Fruit fly (Drosophila melanogaster) whole organism, embryonic: ENCODE measurements around the gene Mdh1.

ENCODE experiments used
- Atf6 ChIP-seq: fragments of 200-800 bp; sonication (Bioruptor generic); IDR thresholded peaks from 2 replicates; pipeline ENCODE4 v1.3.6; 2022; ENCODE audit warnings: missing biosample characterization, missing genetic modification characterization
- CG10267 ChIP-seq: fragments of 200-800 bp; sonication (Bioruptor generic); optimal IDR thresholded peaks from 2 replicates; lab custom pipeline; 2018; ENCODE audit warnings: missing biosample characterization, mild to moderate bottlenecking, missing genetic modification characterization, moderate library complexity
- CG10565 ChIP-seq: fragments of 200-800 bp; sonication (Bioruptor generic); optimal IDR thresholded peaks from 3 replicates; lab custom pipeline; 2016; ENCODE audit warnings: missing biosample characterization, mild to moderate bottlenecking, missing genetic modification characterization
- CG11398 ChIP-seq: fragments of 200-800 bp; sonication (Bioruptor generic); optimal IDR thresholded peaks from 2 replicates; lab custom pipeline; 2016; ENCODE audit warnings: missing biosample characterization, missing genetic modification characterization
- CG12104 ChIP-seq: fragments of 200-800 bp; sonication (Bioruptor generic); optimal IDR thresholded peaks from 3 replicates; lab custom pipeline; 2016; ENCODE audit warnings: missing biosample characterization, missing genetic modification characterization
- CG12299 ChIP-seq: fragments of 200-800 bp; sonication (Bioruptor generic); optimal IDR thresholded peaks from 2 replicates; lab custom pipeline; 2018; ENCODE audit warnings: missing biosample characterization, mild to moderate bottlenecking, missing genetic modification characterization
- CG14710 ChIP-seq: fragments of 200-800 bp; sonication (Bioruptor generic); optimal IDR thresholded peaks from 3 replicates; lab custom pipeline; 2019; ENCODE audit warnings: missing biosample characterization, mild to moderate bottlenecking, missing genetic modification characterization, moderate library complexity
- CG1602 ChIP-seq: fragments of 200-800 bp; sonication (Bioruptor generic); optimal IDR thresholded peaks from 3 replicates; lab custom pipeline; 2016; ENCODE audit warnings: missing biosample characterization, missing genetic modification characterization
- CG18011 ChIP-seq: fragments of 200-800 bp; sonication (Bioruptor generic); optimal IDR thresholded peaks from 2 replicates; lab custom pipeline; 2017; ENCODE audit warnings: missing biosample characterization, missing genetic modification characterization, mild to moderate bottlenecking, moderate library complexity, missing genotype
- CG31224 ChIP-seq: fragments of 200-800 bp; sonication (Bioruptor generic); IDR thresholded peaks from 2 replicates; pipeline ENCODE4 v1.3.6; 2022; ENCODE audit warnings: missing biosample characterization, missing genetic modification characterization
- CG4730 ChIP-seq: fragments of 200-800 bp; sonication (Bioruptor generic); IDR thresholded peaks from 2 replicates; pipeline ENCODE4 v1.3.6; 2022; ENCODE audit warnings: missing biosample characterization, missing genetic modification characterization
- CG4854 ChIP-seq: fragments of 200-800 bp; sonication (Bioruptor generic); optimal IDR thresholded peaks from 2 replicates; lab custom pipeline; 2016; ENCODE audit warnings: missing biosample characterization, missing genetic modification characterization, inconsistent platforms
- CG6791 ChIP-seq: fragments of 200-800 bp; sonication (Bioruptor generic); IDR thresholded peaks from 3 replicates; pipeline ENCODE4 v1.3.6; 2022; ENCODE audit warnings: missing biosample characterization, missing genetic modification characterization; ENCODE audit not compliant: partially characterized antibody
- CG7357 ChIP-seq: fragments of 200-800 bp; sonication (Bioruptor generic); IDR thresholded peaks from 3 replicates; pipeline ENCODE4 v1.3.6; 2022; ENCODE audit warnings: missing biosample characterization, missing genetic modification characterization
- CG9437 ChIP-seq: fragments of 200-800 bp; sonication (Bioruptor generic); optimal IDR thresholded peaks from 2 replicates; lab custom pipeline; 2018; ENCODE audit warnings: missing biosample characterization, mild to moderate bottlenecking, missing genetic modification characterization
- CG9609 ChIP-seq: fragments of 200-800 bp; sonication (Bioruptor generic); optimal IDR thresholded peaks from 3 replicates; lab custom pipeline; 2016; ENCODE audit warnings: missing biosample characterization, missing genetic modification characterization
- CG9932 ChIP-seq: fragments of 200-800 bp; sonication (Bioruptor generic); IDR thresholded peaks from 2 replicates; pipeline ENCODE4 v1.3.6; 2022; ENCODE audit warnings: missing biosample characterization, missing genetic modification characterization
- Camta ChIP-seq: fragments of 200-800 bp; sonication (Bioruptor generic); optimal IDR thresholded peaks from 2 replicates; lab custom pipeline; 2016; ENCODE audit warnings: missing biosample characterization, missing genetic modification characterization
- D ChIP-seq, 2 experiments: fragments of 200-800 bp in 1 of 2; fragments of >200 bp in 1 of 2; sonication (Bioruptor generic) in 1 of 2; optimal IDR thresholded peaks; 2 replicates in 1 of 2; 3 replicates in 1 of 2; lab custom pipeline; 2017; ENCODE audit warnings: mild to moderate bottlenecking in 1 of 2, missing biosample characterization in 1 of 2, missing genetic modification characterization in 1 of 2, missing genetic modification reagents in 1 of 2
- D19A ChIP-seq: fragments of 200-800 bp; optimal IDR thresholded peaks from 3 replicates; lab custom pipeline; 2019; ENCODE audit warnings: missing biosample characterization, mild to moderate bottlenecking, missing genetic modification characterization, moderate library complexity
- Dref ChIP-seq: fragments of 200-800 bp; sonication (Bioruptor generic); IDR thresholded peaks from 2 replicates; pipeline ENCODE4 v1.3.6; 2022; ENCODE audit warnings: missing biosample characterization, missing genetic modification characterization
- Ets97D ChIP-seq: fragments of 200-800 bp; sonication (Bioruptor generic); optimal IDR thresholded peaks from 3 replicates; lab custom pipeline; 2016; ENCODE audit warnings: missing biosample characterization, missing genetic modification characterization
- Fer3 ChIP-seq: fragments of 200-800 bp; sonication (Bioruptor generic); optimal IDR thresholded peaks from 2 replicates; lab custom pipeline; 2018; ENCODE audit warnings: missing biosample characterization, mild to moderate bottlenecking, missing genetic modification characterization, moderate library complexity
- HmgD ChIP-seq: fragments of 200-800 bp; sonication (Bioruptor generic); optimal IDR thresholded peaks from 3 replicates; lab custom pipeline; 2016; ENCODE audit warnings: missing biosample characterization, missing genetic modification characterization
- Poxn ChIP-seq: fragments of 200-800 bp; sonication (Bioruptor generic); IDR thresholded peaks from 2 replicates; pipeline ENCODE4 v1.3.6; 2022; ENCODE audit warnings: missing biosample characterization, missing genetic modification characterization
- Ravus ChIP-seq: fragments of 200-800 bp; sonication (Bioruptor generic); IDR thresholded peaks from 2 replicates; pipeline ENCODE4 v1.3.6; 2022; ENCODE audit warnings: missing biosample characterization, missing genetic modification characterization
- Scr ChIP-seq: fragments of 200-800 bp; sonication (Bioruptor generic); IDR thresholded peaks from 2 replicates; pipeline ENCODE4 v1.3.6; 2022; ENCODE audit warnings: missing biosample characterization, missing genetic modification characterization; ENCODE audit not compliant: partially characterized antibody
- Side ChIP-seq: fragments of 200-800 bp; sonication (Bioruptor generic); optimal IDR thresholded peaks from 2 replicates; lab custom pipeline; 2016; ENCODE audit warnings: missing biosample characterization, missing genetic modification characterization
- Stat92E ChIP-seq, 3 experiments: fragments of >200 bp in 2 of 3; fragments of 200-800 bp in 1 of 3; sonication (Bioruptor generic) in 1 of 3; optimal IDR thresholded peaks; 2 replicates each; lab custom pipeline; 2017 to 2019; ENCODE audit warnings: missing biosample characterization in 3 of 3, missing genetic modification characterization in 3 of 3, mild to moderate bottlenecking in 1 of 3, moderate library complexity in 1 of 3
- Taf1 ChIP-seq: fragments of 200-800 bp; sonication (Bioruptor generic); IDR thresholded peaks from 2 replicates; pipeline ENCODE4 v1.3.6; 2022; ENCODE audit warnings: missing biosample characterization, missing genetic modification characterization
- amos ChIP-seq: fragments of 200-800 bp; sonication (Bioruptor generic); IDR thresholded peaks from 2 replicates; pipeline ENCODE4 v1.3.6; 2022; ENCODE audit warnings: missing biosample characterization, missing genetic modification characterization; ENCODE audit not compliant: partially characterized antibody
- cad ChIP-seq: fragments of >200 bp; optimal IDR thresholded peaks from 2 replicates; lab custom pipeline; 2017; ENCODE audit warnings: missing biosample characterization, missing genetic modification characterization
- cato ChIP-seq: fragments of 200-800 bp; sonication (Bioruptor generic); optimal IDR thresholded peaks from 2 replicates; lab custom pipeline; 2016; ENCODE audit warnings: missing biosample characterization, missing genetic modification characterization, borderline replicate concordance
- dpn ChIP-seq, 2 experiments: fragments of 200-800 bp; sonication (Bioruptor generic); optimal IDR thresholded peaks; 3 replicates each; lab custom pipeline; 2016; ENCODE audit warnings: missing biosample characterization in 2 of 2, missing genetic modification characterization in 2 of 2
- gfzf ChIP-seq: fragments of 200-800 bp; sonication (Bioruptor generic); optimal IDR thresholded peaks from 2 replicates; lab custom pipeline; 2016; ENCODE audit warnings: missing biosample characterization, mild to moderate bottlenecking, missing genetic modification characterization, moderate library complexity
- grau ChIP-seq: fragments of 200-800 bp; optimal IDR thresholded peaks from 3 replicates; lab custom pipeline; 2019; ENCODE audit warnings: missing biosample characterization, mild to moderate bottlenecking, missing genetic modification characterization, moderate library complexity
- kay ChIP-seq: fragments of 200-800 bp; sonication (Bioruptor generic); optimal IDR thresholded peaks from 2 replicates; lab custom pipeline; 2016; ENCODE audit warnings: missing biosample characterization, missing genetic modification characterization
- lab ChIP-seq: fragments of 200-800 bp; sonication (Bioruptor generic); optimal IDR thresholded peaks from 3 replicates; lab custom pipeline; 2017; ENCODE audit warnings: missing biosample characterization, missing genetic modification characterization, mild to moderate bottlenecking, moderate library complexity, missing genetic modification reagents
- lmd ChIP-seq: fragments of 200-800 bp; sonication (Bioruptor generic); IDR thresholded peaks from 2 replicates; pipeline ENCODE4 v1.3.6; 2022; ENCODE audit warnings: missing biosample characterization, missing genetic modification characterization
- nmo ChIP-seq: fragments of 200-800 bp; sonication (Bioruptor generic); optimal IDR thresholded peaks from 2 replicates; lab custom pipeline; 2018; ENCODE audit warnings: missing biosample characterization, mild to moderate bottlenecking, missing genetic modification characterization, moderate library complexity
- odd ChIP-seq: fragments of 200-800 bp; sonication (Bioruptor generic); optimal IDR thresholded peaks from 2 replicates; lab custom pipeline; 2017; ENCODE audit warnings: missing biosample characterization, mild to moderate bottlenecking, missing genetic modification characterization
- otp ChIP-seq: fragments of 200-800 bp; sonication (Bioruptor generic); IDR thresholded peaks from 3 replicates; pipeline ENCODE4, ENCODE4 v1.3.6; 2022; ENCODE audit warnings: missing biosample characterization, missing genetic modification characterization
- pnt ChIP-seq: fragments of 200-800 bp; sonication (Bioruptor generic); optimal IDR thresholded peaks from 3 replicates; lab custom pipeline; 2016; ENCODE audit warnings: missing biosample characterization, missing genetic modification characterization
- stwl ChIP-seq: fragments of 200-800 bp; sonication (Bioruptor generic); optimal IDR thresholded peaks from 3 replicates; lab custom pipeline; 2018; ENCODE audit warnings: missing biosample characterization, mild to moderate bottlenecking, missing genetic modification characterization, moderate library complexity
- tna ChIP-seq: fragments of 200-800 bp; sonication (Bioruptor generic); IDR thresholded peaks from 2 replicates; pipeline ENCODE4 v1.3.6; 2022; ENCODE audit warnings: missing biosample characterization, missing genetic modification characterization; ENCODE audit not compliant: partially characterized antibody
- twi ChIP-seq: fragments of 200-800 bp; optimal IDR thresholded peaks from 2 replicates; lab custom pipeline; 2019; ENCODE audit warnings: missing biosample characterization, mild to moderate bottlenecking, missing genetic modification characterization, moderate library complexity
- unc-4 ChIP-seq: fragments of 200-800 bp; sonication (Bioruptor generic); IDR thresholded peaks from 2 replicates; pipeline ENCODE4 v1.3.6; 2022; ENCODE audit warnings: missing biosample characterization, missing genetic modification characterization; ENCODE audit not compliant: partially characterized antibody
- usp ChIP-seq: fragments of >200 bp; optimal IDR thresholded peaks from 2 replicates; lab custom pipeline; 2017; ENCODE audit warnings: missing biosample characterization, missing genetic modification characterization
- wek ChIP-seq: fragments of 200-800 bp; sonication (Bioruptor generic); optimal IDR thresholded peaks from 3 replicates; lab custom pipeline; 2018; ENCODE audit warnings: missing biosample characterization, mild to moderate bottlenecking, missing genetic modification characterization, moderate library complexity
- yki ChIP-seq: fragments of >200 bp; optimal IDR thresholded peaks from 3 replicates; lab custom pipeline; 2018
- zfh1 ChIP-seq: fragments of 200-800 bp; sonication (Bioruptor generic); IDR thresholded peaks from 3 replicates; pipeline ENCODE4 v1.3.6; 2022; ENCODE audit warnings: missing biosample characterization, missing genetic modification characterization

Gene Mdh1

dm6 chr2L:10396488-10396824 is 324 bp upstream of the Mdh1 start, which contains the start of gene Cnot4 (continued):
- no peak for TF ChIP-seq D (optimal IDR thresholded peaks at IDR 0.05; lab: Kevin White, UChicago)
- TF ChIP-seq D (GFP tag; optimal IDR thresholded peaks at IDR 0.05; lab: Kevin White, UChicago), result no peak
- peak; percentile 35 for TF ChIP-seq CG9437 (GFP tag; lab: Kevin White, UChicago)
- TF ChIP-seq Dref, result peak; percentile 71
- no peak for TF ChIP-seq D19A
- TF ChIP-seq stwl (tag; lab: Kevin White, UChicago), result no peak
- no peak for TF ChIP-seq Ravus (GFP tag; lab: Robert Waterston, UW)
- TF ChIP-seq pnt (GFP tag; lab: Kevin White, UChicago), result no peak
- no peak for TF ChIP-seq twi (tag; lab: Kevin White, UChicago)
- TF ChIP-seq tna (GFP tag; lab: Robert Waterston, UW), result no peak
- no peak for TF ChIP-seq CG11398
- TF ChIP-seq otp (GFP tag; lab: Robert Waterston, UW), result no peak
- TF ChIP-seq CG9932, result no peak
- no peak for TF ChIP-seq Taf1 (GFP tag; lab: Robert Waterston, UW)
- TF ChIP-seq CG12299, result no peak
- TF ChIP-seq kay, result no peak
- no peak for TF ChIP-seq CG12104
- TF ChIP-seq Atf6 (GFP tag; lab: Robert Waterston, UW), result no peak
- TF ChIP-seq nmo, result peak; percentile 62
- no peak for TF ChIP-seq CG4730
- no peak for TF ChIP-seq cad
- no peak for TF ChIP-seq Fer3 (tag; lab: Kevin White, UChicago)
- TF ChIP-seq dpn (GFP tag; optimal IDR thresholded peaks at IDR 0.05; lab: Kevin White, UChicago), result no peak
- no peak for TF ChIP-seq Camta
- TF ChIP-seq odd (GFP tag; lab: Kevin White, UChicago), result no peak
- no peak for TF ChIP-seq Stat92E (GFP tag; optimal IDR thresholded peaks at IDR 0.05; lab: Kevin White, UChicago)
- TF ChIP-seq CG4854 (GFP tag; lab: Kevin White, UChicago), result no peak
- peak; percentile 49; the same call in 1 of the 2 replicates for TF ChIP-seq amos (GFP tag; lab: Robert Waterston, UW)
- no peak for TF ChIP-seq CG9609 (GFP tag; lab: Kevin White, UChicago)
- TF ChIP-seq lab (GFP tag; lab: Kevin White, UChicago), result no peak
- no peak for TF ChIP-seq grau (tag; lab: Kevin White, UChicago)
- TF ChIP-seq CG7357 (GFP tag; lab: Robert Waterston, UW), result no peak
- no peak for TF ChIP-seq Poxn (GFP tag; lab: Robert Waterston, UW)
- peak; percentile 63 for TF ChIP-seq CG14710 (tag; lab: Kevin White, UChicago)
- TF ChIP-seq CG31224, result no peak
- TF ChIP-seq lmd (GFP tag; lab: Robert Waterston, UW), result no peak
- TF ChIP-seq CG10565 (GFP tag; lab: Kevin White, UChicago), result no peak
- no peak for TF ChIP-seq CG1602 (GFP tag; lab: Kevin White, UChicago)
- TF ChIP-seq Scr (GFP tag; lab: Robert Waterston, UW), result no peak; the same call in 1 of the 2 replicates
- 0 out of 2 replicates have a peak, but pooled peaks have one; percentile 25 for TF ChIP-seq unc-4 (GFP tag; lab: Robert Waterston, UW)
- no peak for TF ChIP-seq yki (lab: Kevin White, UChicago)
- TF ChIP-seq usp (GFP tag; lab: Kevin White, UChicago), result no peak
- TF ChIP-seq wek (GFP tag; lab: Kevin White, UChicago), result no peak
- TF ChIP-seq Ets97D (GFP tag; lab: Kevin White, UChicago), result no peak
- TF ChIP-seq CG10267 (tag; lab: Kevin White, UChicago), result peak; percentile 35
- no peak for TF ChIP-seq zfh1 (GFP tag; lab: Robert Waterston, UW)
- no peak for TF ChIP-seq CG18011
- TF ChIP-seq CG6791 (GFP tag; lab: Robert Waterston, UW), result 0 out of 3 replicates have a peak, but pooled peaks have one; percentile 31
- no peak for TF ChIP-seq gfzf
- no peak for TF ChIP-seq HmgD
- no peak for TF ChIP-seq cato
- TF ChIP-seq Side, result no peak
